Worm (Caenorhabditis elegans): ENCODE results near the gene str-102.

- TF ChIP-seq nhr-237 (tag; optimal IDR thresholded peaks at IDR 0.05), result no peak
- TF ChIP-seq unc-39 (tag; optimal IDR thresholded peaks at IDR 0.05), result no peak
- TF ChIP-seq lsy-2 (tag; optimal IDR thresholded peaks at IDR 0.05), result no peak
- TF ChIP-seq ceh-82 (tag; optimal IDR thresholded peaks at IDR 0.05), result no peak
- TF ChIP-seq aly-2 (tag; optimal IDR thresholded peaks at IDR 0.05), result no peak
Observed at ce11 chrV:15423601-15424000, 38.8 kb downstream of the str-102 start, which contains the start of gene fbxa-104.

Data from whole organism, L4 larva.